Worm (Caenorhabditis elegans) whole organism, early embryonic: ENCODE measurements around the gene lmtr-3.

Source experiments
- B0310.2 ChIP-seq: sonication (generic microtip); optimal IDR thresholded peaks from 2 replicates; lab custom pipeline; 2016; ENCODE audit warnings: mild to moderate bottlenecking, missing genetic modification characterization, missing compliant biosample characterization
- ama-1 ChIP-seq: fragments of 150-350 bp; optimal IDR thresholded peaks from 2 replicates; lab custom pipeline; 2014
- ceh-13 ChIP-seq: fragments of 200-800 bp; sonication (Bioruptor generic); optimal IDR thresholded peaks from 2 replicates; lab custom pipeline; 2018; ENCODE audit warnings: mild to moderate bottlenecking, missing genetic modification characterization, missing compliant biosample characterization
- hmbx-1 ChIP-seq: sonication (generic microtip); optimal IDR thresholded peaks from 2 replicates; lab custom pipeline; 2016; ENCODE audit warnings: mild to moderate bottlenecking, missing genetic modification characterization, missing compliant biosample characterization

DNA sequence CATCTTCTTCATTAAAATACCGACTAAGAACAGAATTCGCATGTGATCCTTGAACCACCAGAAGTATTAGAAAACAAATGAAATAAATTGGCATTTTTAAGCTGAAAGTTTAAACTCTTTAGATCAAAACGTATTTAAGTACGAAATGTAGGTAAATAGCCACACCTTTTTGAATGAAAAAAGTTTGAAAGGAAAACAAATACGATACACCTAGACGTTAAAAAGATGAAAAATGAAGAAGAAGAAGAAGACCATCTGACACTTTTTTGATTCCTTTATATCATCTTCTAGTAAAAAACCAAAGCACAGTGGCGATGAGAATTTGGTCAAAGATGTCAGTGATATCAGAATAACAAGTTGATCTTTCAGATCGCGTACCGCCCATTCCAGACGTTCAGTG is 28.1 kb upstream of the lmtr-3 start, which contains the start of gene Y42A5A.3:
- TF ChIP-seq ceh-13 (GFP tag; lab: Kevin White, UChicago) (no peak), ama-1 (no peak), hmbx-1 (tag; lab: Kevin White, UChicago) (no peak), B0310.2 (no peak)
